Fruit fly (Drosophila melanogaster) whole organism, embryonic: ENCODE data around the gene Mccc1.

Experiments
- Ada2b ChIP-seq: fragments of 200-800 bp; sonication (Bioruptor generic); IDR thresholded peaks from 2 replicates; pipeline ENCODE4 v1.3.6; 2022; ENCODE audit warnings: missing biosample characterization, missing genetic modification characterization
- Adf1 ChIP-seq: fragments of 200-800 bp; sonication (Bioruptor generic); IDR thresholded peaks from 2 replicates; pipeline ENCODE4 v1.3.6; 2022; ENCODE audit warnings: missing biosample characterization, missing genetic modification characterization
- CG12071 ChIP-seq: fragments of 200-800 bp; sonication (Bioruptor generic); optimal IDR thresholded peaks from 3 replicates; lab custom pipeline; 2018; ENCODE audit warnings: missing biosample characterization, mild to moderate bottlenecking, missing genetic modification characterization
- CG12769 ChIP-seq: fragments of 200-800 bp; sonication (Bioruptor generic); optimal IDR thresholded peaks from 2 replicates; lab custom pipeline; 2019; ENCODE audit warnings: missing biosample characterization, mild to moderate bottlenecking, missing genetic modification characterization, moderate library complexity
- CG14667 ChIP-seq: fragments of 200-800 bp; sonication (Bioruptor generic); IDR thresholded peaks from 2 replicates; pipeline ENCODE4 v1.3.6; 2022; ENCODE audit warnings: missing biosample characterization, missing genetic modification characterization
- CG18011 ChIP-seq: fragments of 200-800 bp; sonication (Bioruptor generic); optimal IDR thresholded peaks from 2 replicates; lab custom pipeline; 2017; ENCODE audit warnings: missing biosample characterization, missing genetic modification characterization, mild to moderate bottlenecking, moderate library complexity, missing genotype
- CG2199 ChIP-seq: fragments of 200-800 bp; sonication (Bioruptor generic); IDR thresholded peaks from 3 replicates; pipeline ENCODE4 v1.3.6; 2022; ENCODE audit warnings: missing biosample characterization, missing genetic modification characterization
- CG2202 ChIP-seq: fragments of 200-800 bp; sonication (Bioruptor generic); optimal IDR thresholded peaks from 2 replicates; lab custom pipeline; 2018; ENCODE audit warnings: missing biosample characterization, mild to moderate bottlenecking, missing genetic modification characterization
- CG33213 ChIP-seq: fragments of 200-800 bp; sonication (Bioruptor generic); optimal IDR thresholded peaks from 3 replicates; lab custom pipeline; 2016; ENCODE audit warnings: missing biosample characterization, missing genetic modification characterization
- CG3407 ChIP-seq: fragments of 200-800 bp; sonication (Bioruptor generic); optimal IDR thresholded peaks from 2 replicates; lab custom pipeline; 2018; ENCODE audit warnings: missing biosample characterization, mild to moderate bottlenecking, missing genetic modification characterization
- CG34376 ChIP-seq: fragments of 200-800 bp; sonication (Bioruptor generic); optimal IDR thresholded peaks from 2 replicates; lab custom pipeline; 2018; ENCODE audit warnings: missing biosample characterization, mild to moderate bottlenecking, missing genetic modification characterization
- CG3995 ChIP-seq: fragments of 200-800 bp; sonication (Bioruptor generic); optimal IDR thresholded peaks from 3 replicates; lab custom pipeline; 2016; ENCODE audit warnings: missing biosample characterization, missing genetic modification characterization
- CG4730 ChIP-seq: fragments of 200-800 bp; sonication (Bioruptor generic); IDR thresholded peaks from 2 replicates; pipeline ENCODE4 v1.3.6; 2022; ENCODE audit warnings: missing biosample characterization, missing genetic modification characterization
- CG5953 ChIP-seq: fragments of 200-800 bp; sonication (Bioruptor generic); IDR thresholded peaks from 2 replicates; pipeline ENCODE4 v1.3.6; 2022; ENCODE audit warnings: missing biosample characterization, missing genetic modification characterization
- CG8388 ChIP-seq: fragments of 200-800 bp; sonication (Bioruptor generic); optimal IDR thresholded peaks from 2 replicates; lab custom pipeline; 2019; ENCODE audit warnings: missing biosample characterization, mild to moderate bottlenecking, missing genetic modification characterization, moderate library complexity
- CG8944 ChIP-seq: fragments of 200-800 bp; sonication (Bioruptor generic); optimal IDR thresholded peaks from 3 replicates; lab custom pipeline; 2016; ENCODE audit warnings: missing biosample characterization, missing genetic modification characterization
- CG9932 ChIP-seq: fragments of 200-800 bp; sonication (Bioruptor generic); IDR thresholded peaks from 2 replicates; pipeline ENCODE4 v1.3.6; 2022; ENCODE audit warnings: missing biosample characterization, missing genetic modification characterization
- D19A ChIP-seq: fragments of 200-800 bp; optimal IDR thresholded peaks from 3 replicates; lab custom pipeline; 2019; ENCODE audit warnings: missing biosample characterization, mild to moderate bottlenecking, missing genetic modification characterization, moderate library complexity
- Dll ChIP-seq: fragments of 200-800 bp; sonication (Bioruptor generic); IDR thresholded peaks from 4 replicates; pipeline ENCODE4 v1.3.6; 2022; ENCODE audit warnings: missing biosample characterization, missing genetic modification characterization; ENCODE audit not compliant: partially characterized antibody
- E2f1 ChIP-seq: fragments of 200-800 bp; sonication (Bioruptor generic); IDR thresholded peaks from 2 replicates; pipeline ENCODE4 v1.3.6; 2022; ENCODE audit warnings: missing biosample characterization, missing genetic modification characterization
- ERR ChIP-seq: fragments of 200-800 bp; sonication (Bioruptor generic); optimal IDR thresholded peaks from 2 replicates; lab custom pipeline; 2016; ENCODE audit warnings: missing biosample characterization, missing genetic modification characterization
- Gug ChIP-seq: fragments of 200-800 bp; sonication (Bioruptor generic); IDR thresholded peaks from 4 replicates; pipeline ENCODE4 v1.3.6; 2022; ENCODE audit warnings: missing biosample characterization, missing genetic modification characterization
- Hmx ChIP-seq: fragments of 200-800 bp; sonication (Bioruptor generic); optimal IDR thresholded peaks from 2 replicates; lab custom pipeline; 2016; ENCODE audit warnings: missing biosample characterization, missing genetic modification characterization
- Myb ChIP-seq: fragments of 200-800 bp; sonication (Bioruptor generic); optimal IDR thresholded peaks from 2 replicates; lab custom pipeline; 2016; ENCODE audit warnings: missing biosample characterization, missing genetic modification characterization
- Nf-YB ChIP-seq: fragments of 200-800 bp; sonication (Bioruptor generic); optimal IDR thresholded peaks from 3 replicates; lab custom pipeline; 2019; ENCODE audit warnings: missing biosample characterization, mild to moderate bottlenecking, missing genetic modification characterization, moderate library complexity
- Scr ChIP-seq: fragments of 200-800 bp; sonication (Bioruptor generic); IDR thresholded peaks from 2 replicates; pipeline ENCODE4 v1.3.6; 2022; ENCODE audit warnings: missing biosample characterization, missing genetic modification characterization; ENCODE audit not compliant: partially characterized antibody
- aop ChIP-seq: fragments of 200-800 bp; sonication (Bioruptor generic); IDR thresholded peaks from 2 replicates; pipeline ENCODE4 v1.3.6; 2022; ENCODE audit warnings: missing biosample characterization, missing genetic modification characterization
- cato ChIP-seq: fragments of 200-800 bp; sonication (Bioruptor generic); optimal IDR thresholded peaks from 2 replicates; lab custom pipeline; 2016; ENCODE audit warnings: missing biosample characterization, missing genetic modification characterization, borderline replicate concordance
- chinmo ChIP-seq: fragments of 200-800 bp; sonication (Bioruptor generic); IDR thresholded peaks from 4 replicates; pipeline ENCODE4 v1.3.6; 2022; ENCODE audit warnings: missing biosample characterization, missing genetic modification characterization; ENCODE audit not compliant: partially characterized antibody
- disco-r ChIP-seq: fragments of 200-800 bp; sonication (Bioruptor generic); optimal IDR thresholded peaks from 2 replicates; lab custom pipeline; 2016; ENCODE audit warnings: missing biosample characterization, missing genetic modification characterization
- dmrt11E ChIP-seq: fragments of 200-800 bp; sonication (Bioruptor generic); optimal IDR thresholded peaks from 3 replicates; lab custom pipeline; 2018; ENCODE audit warnings: missing biosample characterization, mild to moderate bottlenecking, missing genetic modification characterization, moderate library complexity
- esg ChIP-seq: fragments of 200-800 bp; sonication (Bioruptor generic); conservative IDR thresholded peaks from 2 replicates; pipeline ENCODE4 v1.3.6; 2022; ENCODE audit warnings: missing biosample characterization, missing genetic modification characterization
- inv ChIP-seq: fragments of 200-800 bp; sonication (Bioruptor generic); IDR thresholded peaks from 2 replicates; pipeline ENCODE4 v1.3.6; 2022; ENCODE audit warnings: missing biosample characterization, missing genetic modification characterization; ENCODE audit not compliant: partially characterized antibody
- kah ChIP-seq: fragments of 200-800 bp; sonication (Bioruptor generic); optimal IDR thresholded peaks from 2 replicates; lab custom pipeline; 2018; ENCODE audit warnings: missing biosample characterization, mild to moderate bottlenecking, missing genetic modification characterization
- lmd ChIP-seq: fragments of 200-800 bp; sonication (Bioruptor generic); IDR thresholded peaks from 2 replicates; pipeline ENCODE4 v1.3.6; 2022; ENCODE audit warnings: missing biosample characterization, missing genetic modification characterization
- luna ChIP-seq: fragments of 200-800 bp; sonication (Bioruptor generic); optimal IDR thresholded peaks from 2 replicates; lab custom pipeline; 2016; ENCODE audit warnings: missing biosample characterization, missing genetic modification characterization
- nerfin-2 ChIP-seq: fragments of 200-800 bp; sonication (Bioruptor generic); IDR thresholded peaks from 2 replicates; pipeline ENCODE4 v1.3.6; 2022; ENCODE audit warnings: missing biosample characterization, missing genetic modification characterization; ENCODE audit not compliant: partially characterized antibody
- nom ChIP-seq: fragments of 200-800 bp; sonication (Bioruptor generic); optimal IDR thresholded peaks from 2 replicates; lab custom pipeline; 2017; ENCODE audit warnings: missing biosample characterization, missing genetic modification characterization, mild to moderate bottlenecking, moderate library complexity, missing genetic modification reagents
- pan ChIP-seq, 4 experiments: fragments of >200 bp in 3 of 4; fragments of 200-800 bp in 1 of 4; sonication (Bioruptor generic) in 1 of 4; optimal IDR thresholded peaks in 3 of 4; IDR thresholded peaks in 1 of 4; 2 replicates each; pipeline versions ENCODE4 v1.3.6 to Lab custom; 2017 to 2022; ENCODE audit warnings: missing biosample characterization in 2 of 4, missing genetic modification characterization in 2 of 4, mixed read lengths in 1 of 4
- row ChIP-seq: fragments of 200-800 bp; sonication (Bioruptor generic); IDR thresholded peaks from 3 replicates; pipeline ENCODE4 v1.3.6; 2022; ENCODE audit warnings: missing biosample characterization, missing genetic modification characterization
- run ChIP-seq: fragments of 200-800 bp; sonication (Bioruptor generic); optimal IDR thresholded peaks from 3 replicates; lab custom pipeline; 2018; ENCODE audit warnings: missing biosample characterization, mild to moderate bottlenecking, missing genetic modification characterization
- salm ChIP-seq: fragments of 200-800 bp; sonication (Bioruptor generic); optimal IDR thresholded peaks from 2 replicates; lab custom pipeline; 2018; ENCODE audit warnings: missing biosample characterization, mild to moderate bottlenecking, missing genetic modification characterization
- sc ChIP-seq, 3 experiments: fragments of >200 bp in 2 of 3; fragments of 200-800 bp in 1 of 3; sonication (Bioruptor generic) in 1 of 3; optimal IDR thresholded peaks; 2 replicates in 2 of 3; 3 replicates in 1 of 3; lab custom pipeline; 2017; ENCODE audit warnings: mild to moderate bottlenecking in 1 of 3, missing biosample characterization in 1 of 3, missing genetic modification characterization in 1 of 3, missing genetic modification reagents in 1 of 3
- slbo ChIP-seq: fragments of 200-800 bp; sonication (Bioruptor generic); IDR thresholded peaks from 2 replicates; pipeline ENCODE4 v1.3.6; 2022; ENCODE audit warnings: missing biosample characterization, missing genetic modification characterization
- sqz ChIP-seq: fragments of 200-800 bp; sonication (Bioruptor generic); optimal IDR thresholded peaks from 3 replicates; lab custom pipeline; 2018; ENCODE audit warnings: missing biosample characterization, mild to moderate bottlenecking, missing genetic modification characterization
- tgo ChIP-seq: fragments of 200-800 bp; sonication (Bioruptor generic); IDR thresholded peaks from 3 replicates; pipeline ENCODE4 v1.3.6; 2022; ENCODE audit warnings: missing biosample characterization, missing genetic modification characterization
- trem ChIP-seq: fragments of 200-800 bp; optimal IDR thresholded peaks from 3 replicates; lab custom pipeline; 2019; ENCODE audit warnings: missing biosample characterization, mild to moderate bottlenecking, missing genetic modification characterization, moderate library complexity
- vfl ChIP-seq: fragments of 200-800 bp; sonication (Bioruptor generic); optimal IDR thresholded peaks from 2 replicates; lab custom pipeline; 2016; ENCODE audit warnings: missing biosample characterization, missing genetic modification characterization
- zfh2 ChIP-seq: fragments of 200-800 bp; sonication (Bioruptor generic); optimal IDR thresholded peaks from 2 replicates; lab custom pipeline; 2016; ENCODE audit warnings: missing biosample characterization, missing genetic modification characterization

The Mccc1 gene

dm6 chr3R:31771790-31772576, 21.7 kb downstream of the Mccc1 start, which contains the start of the genes betaGlu and sip3 (continued):
- TF ChIP-seq CG3995 (GFP tag; lab: Kevin White, UChicago) (peak; percentile 87), CG4730 (no peak), CG9932 (peak; percentile 48; the same call in 1 of the 2 replicates), E2f1 (GFP tag; lab: Robert Waterston, UW) (no peak), CG5953 (no peak), CG33213 (GFP tag; lab: Kevin White, UChicago) (no peak), Ada2b (GFP tag; lab: Robert Waterston, UW) (no peak), kah (GFP tag; lab: Kevin White, UChicago) (no peak), cato (GFP tag; lab: Kevin White, UChicago) (no peak), Hmx (GFP tag; lab: Kevin White, UChicago) (no peak), CG8944 (GFP tag; lab: Kevin White, UChicago) (no peak), Gug (GFP tag; lab: Robert Waterston, UW) (no peak), row (GFP tag; lab: Robert Waterston, UW) (peak; percentile 51), CG12769 (tag; lab: Kevin White, UChicago) (no peak), CG3407 (GFP tag; lab: Kevin White, UChicago) (no peak), CG2199 (GFP tag; lab: Robert Waterston, UW) (no peak), D19A (no peak), ERR (GFP tag; lab: Kevin White, UChicago) (no peak), disco-r (GFP tag; lab: Kevin White, UChicago) (no peak), slbo (GFP tag; lab: Robert Waterston, UW) (no peak), CG2202 (tag; lab: Kevin White, UChicago) (no peak), dmrt11E (tag; lab: Kevin White, UChicago) (peak; percentile 21), Adf1 (no peak), inv (GFP tag; lab: Robert Waterston, UW) (peak; percentile 94), vfl (GFP tag; lab: Kevin White, UChicago) (no peak), CG34376 (GFP tag; lab: Kevin White, UChicago) (no peak), sqz (GFP tag; lab: Kevin White, UChicago) (no peak), zfh2 (no peak), salm (tag; lab: Kevin White, UChicago) (no peak), CG8388 (peak; percentile 3), chinmo (GFP tag; lab: Robert Waterston, UW) (peak; percentile 65; the same call in 1 of the 4 replicates), CG12071 (no peak), run (tag; lab: Kevin White, UChicago) (no peak), Myb (GFP tag; lab: Kevin White, UChicago) (peak; percentile 20), tgo (GFP tag; lab: Robert Waterston, UW) (no peak), CG14667 (GFP tag; lab: Robert Waterston, UW) (no peak), nom (GFP tag; lab: Kevin White, UChicago) (no peak), pan (optimal IDR thresholded peaks at IDR 0.05; lab: Kevin White, UChicago) (no peak), pan (GFP tag; optimal IDR thresholded peaks at IDR 0.05 in 1 of 2, IDR thresholded peaks at IDR 0.05 in 1 of 2) (no peak), aop (GFP tag; lab: Robert Waterston, UW) (no peak), luna (no peak), Nf-YB (GFP tag; lab: Kevin White, UChicago) (no peak), nerfin-2 (peak; percentile 91), Dll (GFP tag; lab: Robert Waterston, UW) (peak; percentile 91), sc (optimal IDR thresholded peaks at IDR 0.05; lab: Kevin White, UChicago) (no peak), sc (GFP tag; optimal IDR thresholded peaks at IDR 0.05; lab: Kevin White, UChicago) (no peak), Scr (GFP tag; lab: Robert Waterston, UW) (peak; percentile 93), esg (no peak), lmd (GFP tag; lab: Robert Waterston, UW) (no peak), trem (tag; lab: Kevin White, UChicago) (peak; percentile 74), CG18011 (GFP tag; lab: Kevin White, UChicago) (no peak)
